Worm (Caenorhabditis elegans): Measurements from ENCODE around the gene lelo-2.

- no peak for TF ChIP-seq ham-2 (GFP tag; optimal IDR thresholded peaks at IDR 0.05)
- no peak for TF ChIP-seq nhr-12 (tag; optimal IDR thresholded peaks at IDR 0.05)
- TF ChIP-seq ztf-11 (tag; optimal IDR thresholded peaks at IDR 0.05): no peak
- no peak for TF ChIP-seq elt-1 (tag; optimal IDR thresholded peaks at IDR 0.05; ENCODE audit: borderline replicate concordance, insufficient read depth)
- no peak for TF ChIP-seq lin-13 (tag; optimal IDR thresholded peaks at IDR 0.05)
- TF ChIP-seq blmp-1 (tag; optimal IDR thresholded peaks at IDR 0.05): no peak
- no peak for TF ChIP-seq elt-3 (tag; optimal IDR thresholded peaks at IDR 0.05)
- no peak for TF ChIP-seq nhr-76 (tag; optimal IDR thresholded peaks at IDR 0.05)
- TF ChIP-seq pha-4 (tag; optimal IDR thresholded peaks at IDR 0.05): no peak
- no peak for TF ChIP-seq M03D4.4 (tag; optimal IDR thresholded peaks at IDR 0.05)
- TF ChIP-seq mep-1 (tag; optimal IDR thresholded peaks at IDR 0.05): no peak
- TF ChIP-seq flh-1 (GFP tag; optimal IDR thresholded peaks at IDR 0.05): no peak
- no peak for TF ChIP-seq hlh-1 (tag; optimal IDR thresholded peaks at IDR 0.05)
These were observed 7.8 kb downstream of the lelo-2 start, which contains the start of gene Y82E9BR.3 for ce11 chrIII:1419146-1419636.

All from whole organism, mixed stage, embryonic.